Fruit fly (Drosophila melanogaster) whole organism, wandering third instar larva: ENCODE results near the gene Gdi.

Source experiments
- Abd-B ChIP-seq: fragments of >200 bp; optimal IDR thresholded peaks from 2 replicates; lab custom pipeline; 2017; ENCODE audit warnings: missing biosample characterization, missing genetic modification characterization
- CrebA ChIP-seq: fragments of 200-800 bp; sonication (Bioruptor generic); optimal IDR thresholded peaks from 2 replicates; lab custom pipeline; 2016; ENCODE audit warnings: missing biosample characterization, mild to moderate bottlenecking, missing genetic modification characterization, borderline replicate concordance
- Hr83 ChIP-seq: fragments of 200-300 bp; sonication (Bioruptor generic); optimal IDR thresholded peaks from 2 replicates; lab custom pipeline; 2016; ENCODE audit warnings: missing biosample characterization, mild to moderate bottlenecking, missing genetic modification characterization, moderate library complexity; ENCODE audit not compliant: poor library complexity, severe bottlenecking
- Mio ChIP-seq: sonication (Bioruptor generic); optimal IDR thresholded peaks from 2 replicates; lab custom pipeline; 2016; ENCODE audit warnings: missing biosample characterization, missing genetic modification characterization
- dmrt93B ChIP-seq: fragments of 200-800 bp; sonication (Bioruptor generic); optimal IDR thresholded peaks from 2 replicates; lab custom pipeline; 2018; ENCODE audit warnings: missing biosample characterization, mild to moderate bottlenecking, missing genetic modification characterization
- tai ChIP-seq: sonication (Bioruptor generic); optimal IDR thresholded peaks from 2 replicates; lab custom pipeline; 2016; ENCODE audit warnings: missing biosample characterization, missing genetic modification characterization

DNA sequence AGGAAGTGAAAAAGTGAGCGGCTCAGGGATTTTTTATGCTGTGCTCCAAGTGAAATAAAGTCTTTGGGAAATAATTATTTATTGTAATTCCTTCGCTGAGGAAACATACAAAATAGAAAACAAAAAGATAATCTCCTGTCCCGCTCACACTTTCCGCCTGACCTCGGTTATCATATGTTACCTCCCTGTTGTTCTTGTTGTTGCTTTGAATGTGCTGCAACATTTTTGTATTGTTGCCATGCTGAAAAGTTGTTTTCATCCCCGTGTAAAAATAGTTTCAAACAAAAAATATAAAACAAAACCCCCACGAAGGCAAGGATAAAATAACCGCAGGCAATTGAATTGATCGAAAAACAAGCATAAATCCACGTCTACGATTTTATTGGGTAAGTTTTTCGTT lies 1.2 kb upstream of the Gdi start:
- TF ChIP-seq Mio (GFP tag; lab: Kevin White, UChicago) (no peak), Hr83 (no peak), CrebA (GFP tag; lab: Kevin White, UChicago) (no peak), dmrt93B (GFP tag; lab: Kevin White, UChicago) (no peak), Abd-B (GFP tag; lab: Kevin White, UChicago) (no peak), tai (GFP tag; lab: Kevin White, UChicago) (no peak)
